Worm (Caenorhabditis elegans) whole organism, early embryonic: ENCODE measurements around the gene F40G9.5.

Experiments used
- B0310.2 ChIP-seq: sonication (generic microtip); optimal IDR thresholded peaks from 2 replicates; lab custom pipeline; 2016; ENCODE audit warnings: mild to moderate bottlenecking, missing genetic modification characterization, missing compliant biosample characterization
- F13C5.2 ChIP-seq: sonication (generic microtip); optimal IDR thresholded peaks from 2 replicates; lab custom pipeline; 2017; ENCODE audit warnings: mild to moderate bottlenecking, missing genetic modification characterization, inconsistent platforms, missing compliant biosample characterization
- aly-1 ChIP-seq: sonication (generic microtip); optimal IDR thresholded peaks from 2 replicates; lab custom pipeline; 2016; ENCODE audit warnings: missing genetic modification characterization, missing compliant biosample characterization
- ama-1 ChIP-seq: fragments of 150-350 bp; optimal IDR thresholded peaks from 2 replicates; lab custom pipeline; 2014
- ceh-13 ChIP-seq: fragments of 200-800 bp; sonication (Bioruptor generic); optimal IDR thresholded peaks from 2 replicates; lab custom pipeline; 2018; ENCODE audit warnings: mild to moderate bottlenecking, missing genetic modification characterization, missing compliant biosample characterization
- ceh-36 ChIP-seq: sonication (generic microtip); optimal IDR thresholded peaks from 2 replicates; lab custom pipeline; 2016; ENCODE audit warnings: missing genetic modification characterization, inconsistent platforms, missing compliant biosample characterization
- ets-7 ChIP-seq: sonication (generic microtip); optimal IDR thresholded peaks from 2 replicates; lab custom pipeline; 2016; ENCODE audit warnings: missing genotype, missing genetic modification characterization, missing compliant biosample characterization
- flt-1 ChIP-seq: fragments of 200-800 bp; sonication (Bioruptor generic); IDR thresholded peaks from 2 replicates; pipeline ENCODE4 v1.3.6; 2022; ENCODE audit warnings: missing genetic modification characterization, missing compliant biosample characterization
- hmbx-1 ChIP-seq: sonication (generic microtip); optimal IDR thresholded peaks from 2 replicates; lab custom pipeline; 2016; ENCODE audit warnings: mild to moderate bottlenecking, missing genetic modification characterization, missing compliant biosample characterization
- hmg-4 ChIP-seq: fragments of 200-800 bp; sonication (Bioruptor generic); optimal IDR thresholded peaks from 2 replicates; lab custom pipeline; 2018; ENCODE audit warnings: mild to moderate bottlenecking, missing genetic modification characterization, missing compliant biosample characterization
- hnd-1 ChIP-seq: sonication (generic microtip); optimal IDR thresholded peaks from 2 replicates; lab custom pipeline; 2016; ENCODE audit warnings: missing genetic modification characterization, missing compliant biosample characterization
- pes-1 ChIP-seq: fragments of 200-800 bp; sonication (Bioruptor generic); IDR thresholded peaks from 2 replicates; pipeline ENCODE4 v1.3.6; 2022; ENCODE audit warnings: missing genetic modification reagents, missing genetic modification characterization, missing compliant biosample characterization
- scrt-1 ChIP-seq: fragments of 200-800 bp; sonication (Bioruptor generic); IDR thresholded peaks from 2 replicates; pipeline ENCODE4 v1.3.6; 2022; ENCODE audit warnings: missing genetic modification characterization, missing compliant biosample characterization
- sea-1 ChIP-seq: fragments of 200-800 bp; sonication (Bioruptor generic); conservative IDR thresholded peaks from 2 replicates; pipeline ENCODE4 v1.3.6; 2022; ENCODE audit warnings: missing genetic modification characterization, missing compliant biosample characterization
- tbx-37 ChIP-seq: fragments of 200-800 bp; sonication (Bioruptor generic); conservative IDR thresholded peaks from 2 replicates; pipeline ENCODE4 v1.3.6; 2022; ENCODE audit warnings: missing genetic modification reagents, missing genetic modification characterization, missing compliant biosample characterization
- tra-4 ChIP-seq: sonication (generic microtip); optimal IDR thresholded peaks from 2 replicates; lab custom pipeline; 2017; ENCODE audit warnings: missing genetic modification characterization, missing compliant biosample characterization

The F40G9.5 gene

DNA sequence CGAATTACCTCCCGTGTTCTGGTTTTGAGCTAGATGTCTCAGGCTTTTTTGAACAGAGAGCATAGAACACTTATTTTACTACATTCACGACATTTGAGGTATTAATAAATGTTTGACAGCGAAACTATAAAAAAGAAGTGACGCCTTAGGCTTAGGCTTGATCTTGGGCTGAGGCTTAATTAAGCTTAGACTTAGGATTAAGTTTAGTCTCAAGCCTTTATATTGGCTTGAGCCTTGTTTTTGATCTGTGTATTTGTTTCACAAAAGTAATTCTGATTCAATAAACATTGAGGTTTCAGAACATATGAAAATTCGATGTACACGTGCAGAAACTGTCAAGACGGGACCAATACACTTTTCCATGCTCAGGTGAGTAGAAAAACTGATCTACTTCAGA lies 28.6 kb downstream of the F40G9.5 start, which contains the start of gene klp-20:
Gene klp-20 (plus strand): TSS at position 298 of the 397 bp plus-strand sequence.
- no peak for TF ChIP-seq F13C5.2
- no peak for TF ChIP-seq B0310.2
- no peak for TF ChIP-seq ceh-36 (tag; lab: Kevin White, UChicago)
- no peak for TF ChIP-seq sea-1 (GFP tag; lab: Robert Waterston, UW)

DNA sequence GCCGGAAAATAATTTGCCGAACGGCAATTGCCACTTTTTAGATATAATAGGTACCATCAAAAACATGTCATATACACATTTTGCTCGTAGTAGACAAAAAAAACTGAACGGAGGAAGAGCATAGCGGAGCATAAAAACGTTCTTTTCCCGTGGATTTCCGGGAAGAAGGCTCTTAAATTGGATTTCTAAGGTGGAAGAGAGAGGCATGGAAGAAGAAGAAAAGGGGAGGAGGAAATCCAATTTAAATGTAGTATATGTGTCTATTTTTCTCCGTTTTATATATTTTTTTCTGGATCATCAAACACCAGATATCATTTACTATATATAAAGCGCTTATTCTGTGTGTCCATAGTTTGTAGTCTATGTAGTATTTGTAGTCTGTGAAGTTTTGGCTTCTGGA lies 30.3 kb downstream of the F40G9.5 start:
- TF ChIP-seq F13C5.2: no peak
- no peak for TF ChIP-seq sea-1 (GFP tag; lab: Robert Waterston, UW)
- no peak for TF ChIP-seq hmg-4 (GFP tag; lab: Kevin White, UChicago)
- no peak for TF ChIP-seq tbx-37 (GFP tag; lab: Robert Waterston, UW)
- TF ChIP-seq ceh-13 (GFP tag; lab: Kevin White, UChicago): no peak
- TF ChIP-seq aly-1 (tag; lab: Kevin White, UChicago): no peak
- TF ChIP-seq ceh-36 (tag; lab: Kevin White, UChicago): no peak

DNA sequence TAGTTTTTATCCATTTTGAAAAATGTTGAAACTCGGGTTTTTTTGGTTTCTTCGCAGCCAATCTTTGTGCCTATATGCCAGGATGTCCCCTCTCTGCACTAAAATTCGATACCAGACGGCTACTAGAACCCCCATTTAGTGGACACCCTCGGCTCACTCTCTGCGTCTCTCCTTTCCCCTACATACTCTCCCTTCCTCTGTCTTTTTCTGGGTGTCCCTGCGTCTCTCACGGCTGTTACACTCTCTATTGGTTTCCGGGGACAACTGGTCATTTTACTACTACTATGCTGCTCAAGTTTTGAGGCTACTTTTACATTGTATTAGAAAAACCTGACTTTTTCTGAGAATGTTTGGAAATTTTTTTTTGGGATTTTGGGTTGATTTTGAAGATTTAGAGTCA lies 39.3 kb downstream of the F40G9.5 start:
- TF ChIP-seq B0310.2 (no peak), ets-7 (tag; lab: Kevin White, UChicago) (no peak), flt-1 (GFP tag; lab: Robert Waterston, UW) (no peak), scrt-1 (GFP tag; lab: Robert Waterston, UW) (no peak), hmg-4 (GFP tag; lab: Kevin White, UChicago) (no peak), ceh-36 (tag; lab: Kevin White, UChicago) (no peak), pes-1 (GFP tag; lab: Robert Waterston, UW) (no peak), hnd-1 (no peak), F13C5.2 (no peak), ceh-13 (GFP tag; lab: Kevin White, UChicago) (no peak), hmbx-1 (tag; lab: Kevin White, UChicago) (no peak)

DNA sequence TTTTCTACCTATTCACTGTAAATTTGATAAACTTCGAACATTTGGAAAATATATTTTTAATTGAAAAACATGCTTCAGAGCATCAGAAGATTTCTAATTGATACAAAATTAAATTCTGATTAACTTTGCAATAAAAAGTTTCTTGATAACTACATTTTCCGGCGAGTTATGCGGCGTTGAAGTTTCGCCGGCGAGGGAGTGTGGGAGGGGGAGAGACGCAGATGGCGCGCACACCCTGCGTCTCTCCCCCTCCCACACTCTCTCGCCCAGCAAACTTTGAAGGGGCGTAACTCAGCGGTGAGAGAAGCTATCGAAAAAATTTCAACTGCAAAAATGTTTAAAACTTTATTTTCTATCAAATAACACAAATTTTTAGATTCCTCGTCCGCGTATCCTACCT lies 41.4 kb downstream of the F40G9.5 start:
- TF ChIP-seq hmbx-1 (tag; lab: Kevin White, UChicago) (no peak), hnd-1 (no peak), scrt-1 (GFP tag; lab: Robert Waterston, UW) (no peak), tra-4 (tag; lab: Kevin White, UChicago) (no peak)

DNA sequence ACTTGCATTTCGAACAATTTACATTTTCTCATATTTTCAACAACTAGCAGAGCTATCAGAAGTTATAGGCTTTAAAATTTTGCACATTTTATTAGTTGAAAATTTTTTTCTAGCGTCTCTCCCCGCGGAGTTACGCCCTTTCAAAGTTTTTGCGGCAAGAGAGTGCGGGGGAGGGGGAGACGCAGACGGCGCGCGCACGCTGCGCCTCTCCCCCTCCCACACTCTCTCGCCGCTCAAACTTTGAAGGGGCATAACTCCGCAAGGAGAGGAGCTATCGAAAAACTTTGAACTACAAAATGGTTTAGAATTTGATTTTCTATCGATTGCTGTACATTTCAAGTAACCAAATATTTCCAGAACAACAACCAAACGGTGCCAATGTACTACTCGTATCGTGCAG lies 46.0 kb downstream of the F40G9.5 start:
- peak; percentile 45; the same call in 1 of the 2 replicates for TF ChIP-seq pes-1 (GFP tag; lab: Robert Waterston, UW)
- no peak for TF ChIP-seq ama-1 (lab: Kevin White, UChicago)
- no peak for TF ChIP-seq aly-1 (tag; lab: Kevin White, UChicago)

DNA sequence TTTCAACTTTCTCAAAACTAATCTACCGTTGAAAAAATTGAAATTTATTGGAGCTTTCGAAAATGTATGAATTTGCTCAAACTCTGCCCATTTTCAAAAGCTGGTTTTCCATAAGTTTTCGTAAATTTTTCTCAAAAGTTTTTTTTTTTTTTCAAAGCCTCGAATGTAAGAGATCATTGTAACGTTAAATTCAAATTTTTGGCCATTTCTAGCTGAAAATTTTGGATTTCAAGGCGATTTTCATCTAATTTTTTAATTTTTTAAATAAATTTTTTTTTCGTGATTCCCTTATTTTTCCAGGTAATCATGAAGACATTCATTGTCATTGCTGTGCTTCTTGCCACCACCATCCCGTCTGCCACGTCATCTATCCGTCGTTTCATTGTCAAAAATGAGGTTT lies 49.1 kb downstream of the F40G9.5 start, which contains the start of gene hpo-38:
Gene hpo-38 (plus strand): TSS at position 301 of the 400 bp plus-strand sequence.
- TF ChIP-seq hmbx-1 (tag; lab: Kevin White, UChicago) (no peak), ceh-36 (tag; lab: Kevin White, UChicago) (no peak), ama-1 (lab: Kevin White, UChicago) (no peak), flt-1 (GFP tag; lab: Robert Waterston, UW) (no peak), pes-1 (GFP tag; lab: Robert Waterston, UW) (no peak), F13C5.2 (no peak), scrt-1 (GFP tag; lab: Robert Waterston, UW) (no peak), B0310.2 (no peak), tra-4 (tag; lab: Kevin White, UChicago) (no peak), sea-1 (GFP tag; lab: Robert Waterston, UW) (no peak)

DNA sequence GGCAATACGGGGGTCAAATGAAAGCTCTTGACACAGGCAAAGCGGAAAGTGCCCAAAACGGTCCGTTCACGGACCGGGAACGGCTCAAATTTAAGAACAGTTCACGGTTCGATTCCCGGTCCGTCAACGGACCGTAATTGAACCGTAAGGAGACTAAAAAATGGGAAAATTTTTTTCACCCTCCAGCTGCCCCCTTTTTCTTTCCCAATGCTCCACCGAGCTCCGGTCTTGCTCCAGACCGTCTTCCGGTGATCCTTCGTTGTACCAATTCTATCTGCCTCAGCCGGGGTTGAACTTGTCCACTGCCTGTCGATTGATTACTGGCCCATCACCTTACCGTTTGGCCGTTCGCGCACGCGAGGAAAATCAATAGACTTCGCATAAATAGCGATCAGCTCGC lies 51.9 kb downstream of the F40G9.5 start:
- TF ChIP-seq pes-1 (GFP tag; lab: Robert Waterston, UW): 0 out of 2 replicates have a peak, but pooled peaks have one; percentile 23
- TF ChIP-seq scrt-1 (GFP tag; lab: Robert Waterston, UW): peak; percentile 21; the same call in 1 of the 2 replicates
